Worm (Caenorhabditis elegans) whole organism, midembryonic: ENCODE results near the gene htp-1.

Experiments used
- cog-1 ChIP-seq: sonication (generic microtip); optimal IDR thresholded peaks from 2 replicates; lab custom pipeline; 2016; ENCODE audit warnings: missing genetic modification characterization, missing compliant biosample characterization
- flt-1 ChIP-seq: fragments of 200-800 bp; sonication (Bioruptor generic); IDR thresholded peaks from 2 replicates; pipeline ENCODE4 v1.3.6; 2022; ENCODE audit warnings: missing genetic modification characterization, missing compliant biosample characterization
- klf-2 ChIP-seq: fragments of 200-800 bp; sonication (Bioruptor generic); conservative IDR thresholded peaks from 2 replicates; pipeline ENCODE4 v1.3.6; 2022; ENCODE audit warnings: missing genetic modification reagents, missing genetic modification characterization, missing compliant biosample characterization
- med-1 ChIP-seq: sonication (generic microtip); optimal IDR thresholded peaks from 2 replicates; lab custom pipeline; 2017; ENCODE audit warnings: missing genetic modification characterization, mild to moderate bottlenecking, missing compliant biosample characterization, antibody characterized with exemption, missing genetic modification reagents; ENCODE audit not compliant: insufficient read depth
- ref-1 ChIP-seq: fragments of 200-800 bp; sonication (Bioruptor generic); conservative IDR thresholded peaks from 2 replicates; pipeline ENCODE4 v1.3.6; 2022; ENCODE audit warnings: missing genetic modification reagents, missing genetic modification characterization, missing compliant biosample characterization
- tab-1 ChIP-seq: fragments of 200-800 bp; sonication (Bioruptor generic); IDR thresholded peaks from 2 replicates; pipeline ENCODE4 v1.3.6; 2022; ENCODE audit warnings: missing genetic modification characterization, missing compliant biosample characterization
- ztf-23 ChIP-seq: fragments of 200-800 bp; sonication (Bioruptor generic); IDR thresholded peaks from 2 replicates; pipeline ENCODE4 v1.3.6; 2022; ENCODE audit warnings: missing genetic modification reagents, missing genetic modification characterization, missing compliant biosample characterization

DNA sequence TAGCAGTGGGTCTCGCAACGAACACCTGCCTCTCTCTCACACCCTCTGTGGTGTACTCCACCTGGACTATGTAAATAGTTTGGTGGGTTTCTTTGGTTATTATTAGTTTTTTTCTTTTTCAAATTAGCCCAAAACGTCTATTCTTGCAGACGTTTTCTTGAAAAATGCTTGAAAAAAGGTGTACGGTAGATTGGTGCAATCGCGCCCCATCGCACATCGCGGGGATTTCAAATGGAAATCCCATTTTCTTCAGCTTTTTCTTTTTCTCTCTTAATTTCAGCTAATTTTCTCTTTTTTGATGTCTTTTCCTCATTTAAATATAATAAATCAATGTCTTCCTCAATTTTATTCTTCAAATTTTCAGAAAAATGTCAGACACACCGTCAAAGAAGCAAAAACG lies 37.2 kb downstream of the htp-1 start, which contains the start of gene Y4C6B.1:
- TF ChIP-seq flt-1 (GFP tag; lab: Robert Waterston, UW) (no peak), klf-2 (GFP tag; lab: Robert Waterston, UW) (no peak), ref-1 (GFP tag; lab: Robert Waterston, UW) (no peak), tab-1 (no peak), ztf-23 (GFP tag; lab: Robert Waterston, UW) (no peak), cog-1 (tag; lab: Kevin White, UChicago) (no peak), med-1 (no peak)
